Worm (Caenorhabditis elegans) whole organism, young adult: Measurements from ENCODE around the gene ZK662.5.

Experiments
- F10E7.11 ChIP-seq: sonication (generic microtip); optimal IDR thresholded peaks from 2 replicates; lab custom pipeline; 2017; ENCODE audit warnings: mild to moderate bottlenecking, missing genetic modification characterization, moderate library complexity, missing compliant biosample characterization
- F23B12.7 ChIP-seq: sonication (generic microtip); optimal IDR thresholded peaks from 2 replicates; lab custom pipeline; 2017; ENCODE audit warnings: missing genetic modification characterization, mild to moderate bottlenecking, missing compliant biosample characterization, antibody characterized with exemption, moderate library complexity; ENCODE audit not compliant: insufficient read depth
- F37B4.10 ChIP-seq: fragments of 200-800 bp; sonication (Bioruptor generic); IDR thresholded peaks from 2 replicates; pipeline ENCODE4 v1.3.6; 2022; ENCODE audit warnings: missing genetic modification characterization, missing compliant biosample characterization
- F55B11.4 ChIP-seq: sonication (generic microtip); optimal IDR thresholded peaks from 2 replicates; lab custom pipeline; 2016; ENCODE audit warnings: missing compliant biosample characterization, missing genetic modification characterization, borderline replicate concordance; ENCODE audit not compliant: insufficient read depth
- F57C9.4 ChIP-seq: sonication (generic microtip); optimal IDR thresholded peaks from 2 replicates; lab custom pipeline; 2017; ENCODE audit warnings: mild to moderate bottlenecking, missing genetic modification characterization, missing compliant biosample characterization
- Y53F4B.3 ChIP-seq: fragments of 200-800 bp; sonication (Bioruptor generic); IDR thresholded peaks from 2 replicates; pipeline ENCODE4 v1.3.6; 2022; ENCODE audit warnings: missing genetic modification reagents, missing genetic modification characterization, missing compliant biosample characterization
- Y79H2A.3 ChIP-seq: fragments of 200-800 bp; sonication (Bioruptor generic); conservative IDR thresholded peaks from 2 replicates; pipeline ENCODE4 v1.3.6; 2022; ENCODE audit warnings: missing genetic modification reagents, missing genetic modification characterization, missing compliant biosample characterization
- ama-1 ChIP-seq, 3 experiments: fragments of 150-350 bp in 1 of 3; sonication (generic microtip) in 2 of 3; optimal IDR thresholded peaks; 2 replicates each; lab custom pipeline; 2014 to 2018; ENCODE audit warnings: missing biosample characterization in 2 of 3, missing genetic modification characterization in 2 of 3, missing genetic modification reagents in 2 of 3
- atf-7 ChIP-seq: sonication (generic microtip); optimal IDR thresholded peaks from 2 replicates; lab custom pipeline; 2017; ENCODE audit warnings: mild to moderate bottlenecking, missing genetic modification characterization, missing compliant biosample characterization
- ccch-3 ChIP-seq: fragments of 200-800 bp; sonication (Bioruptor generic); optimal IDR thresholded peaks from 2 replicates; lab custom pipeline; 2018; ENCODE audit warnings: mild to moderate bottlenecking, missing genetic modification characterization, missing compliant biosample characterization
- efl-1 ChIP-seq: fragments of 150-350 bp; optimal IDR thresholded peaks from 2 replicates; lab custom pipeline; 2014; ENCODE audit warnings: missing biosample characterization, missing genetic modification reagents, missing genetic modification characterization
- egl-18 ChIP-seq: fragments of 200-800 bp; sonication (Bioruptor generic); IDR thresholded peaks from 2 replicates; pipeline ENCODE4 v1.3.6; 2022; ENCODE audit warnings: missing genetic modification reagents, missing genetic modification characterization, missing compliant biosample characterization
- hlh-12 ChIP-seq: sonication (generic microtip); optimal IDR thresholded peaks from 2 replicates; lab custom pipeline; 2016; ENCODE audit warnings: missing genetic modification characterization, missing compliant biosample characterization
- hmg-1.2 ChIP-seq: fragments of 200-800 bp; sonication (Bioruptor generic); IDR thresholded peaks from 2 replicates; pipeline ENCODE4 v1.3.6; 2022; ENCODE audit warnings: missing genetic modification reagents, missing genetic modification characterization, missing compliant biosample characterization
- let-526 ChIP-seq: fragments of 200-800 bp; sonication (Bioruptor generic); IDR thresholded peaks from 2 replicates; pipeline ENCODE4 v1.3.6; 2022; ENCODE audit warnings: missing genetic modification reagents, missing genetic modification characterization, missing compliant biosample characterization
- let-607 ChIP-seq, 2 experiments: fragments of 200-800 bp in 1 of 2; sonication (Bioruptor generic) in 1 of 2; sonication (generic microtip) in 1 of 2; optimal IDR thresholded peaks; 2 replicates each; lab custom pipeline; 2016 to 2018; ENCODE audit warnings: mild to moderate bottlenecking in 2 of 2, missing compliant biosample characterization in 2 of 2, missing genetic modification characterization in 2 of 2, moderate library complexity in 2 of 2, missing genotype in 1 of 2
- lin-35 ChIP-seq, 3 experiments: fragments of 150-350 bp in 2 of 3; sonication (generic microtip) in 1 of 3; optimal IDR thresholded peaks; 2 replicates each; lab custom pipeline; 2014 to 2018; ENCODE audit warnings: missing biosample characterization in 3 of 3, missing genetic modification characterization in 3 of 3, missing genetic modification reagents in 3 of 3
- lin-40 ChIP-seq: sonication (generic microtip); optimal IDR thresholded peaks from 2 replicates; lab custom pipeline; 2016; ENCODE audit warnings: missing genetic modification characterization, mild to moderate bottlenecking, missing compliant biosample characterization, missing genotype, missing genetic modification reagents
- lir-1 ChIP-seq: fragments of 200-800 bp; sonication (Bioruptor generic); conservative IDR thresholded peaks from 2 replicates; pipeline ENCODE4 v1.3.6; 2022; ENCODE audit warnings: missing genetic modification reagents, missing genetic modification characterization, missing compliant biosample characterization
- lsl-1 ChIP-seq: fragments of 200-800 bp; sonication (Bioruptor generic); optimal IDR thresholded peaks from 2 replicates; lab custom pipeline; 2018; ENCODE audit warnings: mild to moderate bottlenecking, missing genetic modification characterization, moderate library complexity, missing compliant biosample characterization
- madf-3 ChIP-seq: fragments of 200-800 bp; sonication (Bioruptor generic); IDR thresholded peaks from 2 replicates; pipeline ENCODE4 v1.3.6; 2022; ENCODE audit warnings: missing genetic modification reagents, missing genetic modification characterization, missing compliant biosample characterization
- madf-6 ChIP-seq: fragments of 200-800 bp; sonication (Bioruptor generic); IDR thresholded peaks from 2 replicates; pipeline ENCODE4 v1.3.6; 2022; ENCODE audit warnings: missing genetic modification reagents, missing genetic modification characterization, missing compliant biosample characterization
- mel-28 ChIP-seq: sonication (generic microtip); optimal IDR thresholded peaks from 2 replicates; lab custom pipeline; 2016; ENCODE audit warnings: borderline replicate concordance, mild to moderate bottlenecking, missing genetic modification characterization, missing compliant biosample characterization
- nhr-80 ChIP-seq: sonication (generic microtip); optimal IDR thresholded peaks from 2 replicates; lab custom pipeline; 2016; ENCODE audit warnings: missing genetic modification characterization, missing compliant biosample characterization
- pha-4 ChIP-seq: fragments of 150-350 bp; sonication (generic microtip); optimal IDR thresholded peaks from 2 replicates; lab custom pipeline; 2014; ENCODE audit warnings: missing biosample characterization, missing genetic modification reagents, missing genetic modification characterization
- rcor-1 ChIP-seq: fragments of 200-800 bp; sonication (Bioruptor generic); IDR thresholded peaks from 2 replicates; pipeline ENCODE4 v1.3.6; 2022; ENCODE audit warnings: missing genetic modification reagents, missing genetic modification characterization, missing compliant biosample characterization
- rec-8 ChIP-seq, 2 experiments: sonication (generic microtip); optimal IDR thresholded peaks; 2 replicates each; lab custom pipeline; 2016; ENCODE audit warnings: mild to moderate bottlenecking in 2 of 2, missing genetic modification characterization in 2 of 2, missing genetic modification reagents in 2 of 2, missing genotype in 2 of 2, missing biosample characterization in 1 of 2, missing compliant biosample characterization in 1 of 2, moderate library complexity in 1 of 2
- somi-1 ChIP-seq: fragments of 200-800 bp; sonication (Bioruptor generic); optimal IDR thresholded peaks from 2 replicates; lab custom pipeline; 2018; ENCODE audit warnings: mild to moderate bottlenecking, missing genetic modification characterization, missing compliant biosample characterization
- zfh-2 ChIP-seq: fragments of 200-800 bp; sonication (Bioruptor generic); conservative IDR thresholded peaks from 2 replicates; pipeline ENCODE4 v1.3.6; 2022; ENCODE audit warnings: missing genetic modification reagents, missing genetic modification characterization, missing compliant biosample characterization
- ztf-18 ChIP-seq: sonication (generic microtip); optimal IDR thresholded peaks from 2 replicates; lab custom pipeline; 2016; ENCODE audit warnings: missing genotype, mild to moderate bottlenecking, missing genetic modification characterization, missing compliant biosample characterization

The ZK662.5 gene

ce11 chrX:15721346-15721745, at the start of gene ZK662.5:
TSS of gene ZK662.5 (plus strand) at chrX:15721646.
- TF ChIP-seq ztf-18 (tag; lab: Kevin White, UChicago) = no peak
- TF ChIP-seq somi-1 = no peak
- TF ChIP-seq F55B11.4 (tag; lab: Kevin White, UChicago) = no peak
- TF ChIP-seq lir-1 (GFP tag; lab: Robert Waterston, UW) = no peak
- TF ChIP-seq efl-1 = no peak
- no peak for TF ChIP-seq pha-4
- no peak for TF ChIP-seq Y79H2A.3 (GFP tag; lab: Robert Waterston, UW)
- TF ChIP-seq Y53F4B.3 (GFP tag; lab: Robert Waterston, UW) = no peak
- TF ChIP-seq atf-7 = no peak
- no peak for TF ChIP-seq zfh-2 (GFP tag; lab: Robert Waterston, UW)
- no peak for TF ChIP-seq let-607 (tag; optimal IDR thresholded peaks at IDR 0.05; lab: Kevin White, UChicago)

- no peak for TF ChIP-seq lin-40 (tag; lab: Kevin White, UChicago)
- TF ChIP-seq hlh-12 = no peak
- no peak for TF ChIP-seq rec-8 (tag; optimal IDR thresholded peaks at IDR 0.05; lab: Kevin White, UChicago)
- TF ChIP-seq let-526 (GFP tag; lab: Robert Waterston, UW) = no peak
- TF ChIP-seq rcor-1 = no peak
- no peak for TF ChIP-seq ama-1 (optimal IDR thresholded peaks at IDR 0.05; lab: Kevin White, UChicago)
- no peak for TF ChIP-seq ama-1 (GFP tag; optimal IDR thresholded peaks at IDR 0.05; lab: Kevin White, UChicago)
- no peak for TF ChIP-seq madf-3 (GFP tag; lab: Robert Waterston, UW)
- no peak for TF ChIP-seq lin-35 (GFP tag; optimal IDR thresholded peaks at IDR 0.05; lab: Kevin White, UChicago)
These were observed 45.8 kb upstream of the ZK662.5 start, which contains the start of gene F59D12.2 for ce11 chrX:15675622-15676021. TSS of gene F59D12.2 (minus strand) at chrX:15675722.

ce11 chrX:15681393-15681792, 40.1 kb upstream of the ZK662.5 start, which contains the start of gene gpn-1:
TSS of gene gpn-1 (plus strand) at chrX:15681693.
- TF ChIP-seq ccch-3 (GFP tag; lab: Kevin White, UChicago) (no peak), F37B4.10 (GFP tag; lab: Robert Waterston, UW) (0 out of 2 replicates have a peak, but pooled peaks have one; percentile 82)

DNA sequence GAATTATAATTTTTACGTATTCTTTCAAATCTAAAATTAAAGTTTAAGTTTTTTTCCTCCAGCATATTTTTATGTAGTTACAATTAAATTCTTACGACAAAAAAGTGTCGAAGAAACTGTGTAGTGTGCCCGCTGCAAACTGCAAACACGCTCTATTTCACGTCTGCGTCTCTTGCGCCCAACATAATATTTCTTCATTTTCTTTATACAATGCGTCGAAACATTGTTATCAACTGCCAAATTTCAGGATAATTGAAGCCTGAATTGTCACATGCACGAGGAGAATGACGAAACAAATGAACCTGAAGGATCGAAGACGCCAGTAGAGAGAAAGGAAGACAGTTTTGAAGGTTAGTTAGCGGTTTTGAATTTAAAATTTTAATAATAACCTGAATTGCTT, 32.2 kb upstream of the ZK662.5 start, which contains the start of gene C03H12.1:
TSS of gene C03H12.1 (plus strand) at position 206 of the 400 bp plus-strand sequence.
- TF ChIP-seq hmg-1.2 (GFP tag; lab: Robert Waterston, UW) (peak; percentile 83), lsl-1 (GFP tag; lab: Kevin White, UChicago) (no peak), rcor-1 (no peak), F23B12.7 (tag; lab: Kevin White, UChicago) (peak; percentile 13), F10E7.11 (tag; lab: Kevin White, UChicago) (no peak), madf-6 (GFP tag; lab: Robert Waterston, UW) (no peak), nhr-80 (tag; lab: Kevin White, UChicago) (peak; percentile 84), egl-18 (no peak), let-607 (tag; optimal IDR thresholded peaks at IDR 0.05; lab: Kevin White, UChicago) (peak; percentile 93 to 95), lin-35 (GFP tag; optimal IDR thresholded peaks at IDR 0.05; lab: Kevin White, UChicago) (no peak), mel-28 (tag; lab: Kevin White, UChicago) (no peak)
- TF ChIP-seq, all 124 proteins: peak for 4

DNA sequence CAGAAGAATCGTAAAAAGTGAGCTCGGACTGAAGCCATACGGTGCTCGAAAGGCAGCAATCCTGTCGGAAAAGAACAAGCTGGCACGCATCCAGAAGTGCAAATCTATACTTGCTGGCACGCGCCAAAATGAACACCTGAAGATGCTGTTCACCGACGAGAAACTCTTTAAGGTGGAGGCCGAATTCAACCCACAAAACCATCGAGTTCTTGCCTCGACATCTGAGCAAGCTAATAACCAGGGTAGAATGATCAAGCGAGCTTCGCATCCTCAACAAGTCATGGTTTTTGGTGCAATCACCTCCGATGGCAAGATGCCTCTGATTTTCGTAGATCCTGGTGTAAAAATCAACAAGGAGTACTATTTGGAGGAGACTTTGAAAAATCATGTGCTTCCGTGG, 28.0 kb upstream of the ZK662.5 start:
- no peak for TF ChIP-seq F57C9.4
- TF ChIP-seq, all 124 proteins: peak for 0
